Worm (Caenorhabditis elegans) whole organism, L1 larva: ENCODE measurements around the gene gcp-2.2.
A peak's percentile ranks its signal among the peaks of the same experiment; 100 is the strongest.

Experiments used
- Y116A8C.19 ChIP-seq: sonication (generic microtip); optimal IDR thresholded peaks from 2 replicates; lab custom pipeline; 2016; ENCODE audit warnings: missing compliant biosample characterization, missing genetic modification characterization, borderline replicate concordance
- aly-2 ChIP-seq: fragments of 150-350 bp; optimal IDR thresholded peaks from 2 replicates; lab custom pipeline; 2014; ENCODE audit warnings: missing biosample characterization, missing genetic modification characterization
- dpl-1 ChIP-seq, 3 experiments: fragments of 150-350 bp in 2 of 3; sonication (generic microtip) in 1 of 3; optimal IDR thresholded peaks; 2 replicates each; lab custom pipeline; 2014 to 2017; ENCODE audit warnings: missing biosample characterization in 3 of 3, missing genetic modification characterization in 3 of 3, missing genetic modification reagents in 3 of 3
- fkh-10 ChIP-seq: sonication (generic microtip); optimal IDR thresholded peaks from 2 replicates; lab custom pipeline; 2017; ENCODE audit warnings: missing biosample characterization, missing genetic modification reagents, missing genetic modification characterization
- grh-1 ChIP-seq: fragments of 200-800 bp; sonication (Bioruptor generic); IDR thresholded peaks from 2 replicates; pipeline ENCODE4 v1.3.6; 2022; ENCODE audit warnings: missing genetic modification reagents, missing genetic modification characterization, missing compliant biosample characterization
- isw-1 ChIP-seq: fragments of 200-800 bp; sonication (Bioruptor generic); IDR thresholded peaks from 2 replicates; pipeline ENCODE4 v1.3.6; 2022; ENCODE audit warnings: missing genetic modification characterization, missing compliant biosample characterization
- lin-13 ChIP-seq: fragments of 150-350 bp; optimal IDR thresholded peaks from 2 replicates; lab custom pipeline; 2014; ENCODE audit warnings: missing biosample characterization, missing genetic modification reagents, missing genetic modification characterization
- lsy-2 ChIP-seq, 2 experiments: fragments of 150-350 bp; optimal IDR thresholded peaks; 2 replicates each; lab custom pipeline; 2014; ENCODE audit warnings: missing biosample characterization in 2 of 2, missing genetic modification characterization in 2 of 2
- mab-9 ChIP-seq: fragments of 200-800 bp; sonication (Bioruptor generic); IDR thresholded peaks from 2 replicates; pipeline ENCODE4 v1.3.6; 2022; ENCODE audit warnings: missing genetic modification reagents, missing genetic modification characterization, missing compliant biosample characterization
- nhr-28 ChIP-seq: fragments of 150-350 bp; optimal IDR thresholded peaks from 2 replicates; lab custom pipeline; 2014; ENCODE audit warnings: missing biosample characterization, missing genetic modification characterization

DNA sequence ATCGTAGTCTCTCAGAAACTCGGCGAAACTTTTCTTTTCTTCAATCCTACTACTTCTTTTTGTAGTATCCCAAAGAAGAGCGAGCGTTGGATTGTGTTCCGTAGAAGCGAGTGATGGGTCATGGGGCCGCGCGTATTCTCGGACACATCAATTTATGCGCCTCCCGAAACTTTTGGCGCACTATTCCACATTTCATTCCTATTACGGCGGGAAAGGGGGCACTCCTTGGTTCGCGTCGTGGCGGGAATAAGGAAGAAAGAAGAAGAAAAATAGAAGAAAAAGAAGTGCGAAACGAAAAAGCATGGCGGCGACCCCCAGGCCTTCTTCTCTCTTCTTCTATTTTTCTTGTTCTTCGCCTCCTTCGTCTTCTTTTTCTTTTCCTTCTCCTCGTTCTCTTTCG is 34.2 kb downstream of the gcp-2.2 start:
- TF ChIP-seq lsy-2 (tag; optimal IDR thresholded peaks at IDR 0.05; lab: Kevin White, UChicago) = no peak
- peak; percentile 19 for TF ChIP-seq fkh-10 (GFP tag; lab: Kevin White, UChicago)
- peak; percentile 9; the same call in 1 of the 2 replicates for TF ChIP-seq isw-1
- no peak for TF ChIP-seq Y116A8C.19 (tag; lab: Kevin White, UChicago)
- TF ChIP-seq lin-13 = no peak
- no peak for TF ChIP-seq mab-9 (GFP tag; lab: Robert Waterston, UW)
- no peak for TF ChIP-seq dpl-1 (GFP tag; optimal IDR thresholded peaks at IDR 0.05; lab: Kevin White, UChicago)
- TF ChIP-seq aly-2 = no peak
- no peak for TF ChIP-seq grh-1 (GFP tag; lab: Robert Waterston, UW)
- TF ChIP-seq nhr-28 (tag; lab: Kevin White, UChicago) = no peak
